Worm (Caenorhabditis elegans): ENCODE results near the gene B0281.4.
A peak's percentile ranks its signal among the peaks of the same experiment; 100 is the strongest.

Gene B0281.4

DNA sequence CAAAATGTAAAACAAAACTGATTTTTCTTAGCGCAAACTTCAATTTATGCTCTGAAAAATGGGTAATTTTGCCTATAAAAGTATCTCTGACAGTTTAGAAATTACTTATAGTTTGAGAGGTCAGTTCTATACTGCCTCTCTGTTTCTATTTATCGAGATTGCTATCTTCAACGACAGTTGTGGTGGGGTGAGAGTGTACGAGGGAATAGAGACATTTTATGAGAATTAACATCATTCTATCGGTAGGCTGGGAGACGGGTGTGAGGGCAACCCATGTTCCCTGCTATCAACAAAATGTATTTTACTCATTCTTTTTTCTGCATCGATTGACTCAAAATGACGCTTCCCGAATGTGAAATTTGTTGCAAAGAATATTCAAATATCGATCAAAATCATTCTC is 21.5 kb upstream of the B0281.4 start, which contains the start of gene ZK1240.3:
Gene ZK1240.3, plus strand, starts transcription at position 238 of the 400 bp plus-strand sequence.
- TF ChIP-seq lin-39 (tag; optimal IDR thresholded peaks at IDR 0.05) (no peak), fos-1 (tag; optimal IDR thresholded peaks at IDR 0.05) (peak; percentile 87)

DNA sequence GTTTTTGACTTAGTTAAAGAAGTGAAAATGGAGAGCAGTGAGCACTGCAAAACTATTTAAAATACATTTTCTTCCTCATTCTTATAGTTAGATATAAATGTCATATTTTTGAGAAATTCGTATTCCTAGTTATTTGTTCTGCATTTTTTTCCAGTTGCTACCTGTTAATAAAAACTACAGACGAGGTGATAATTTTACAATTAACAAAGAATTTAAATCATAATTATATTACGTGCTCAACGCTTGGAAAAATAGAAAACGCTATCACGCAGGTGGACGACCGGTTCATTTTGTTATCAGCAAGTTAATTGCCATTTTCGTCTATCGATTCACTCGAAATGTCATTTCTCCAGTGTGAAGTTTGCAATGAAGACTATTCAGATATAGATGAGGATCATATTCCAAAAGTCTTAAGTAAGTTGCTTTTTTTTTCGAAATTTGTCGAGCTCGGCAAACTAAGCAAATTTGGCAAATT is 19.3 kb upstream of the B0281.4 start, which contains the start of the genes ZK1240.5 and ZK1240.9:
Gene ZK1240.5, minus strand, starts transcription at position 51 of the 475 bp plus-strand sequence.
Gene ZK1240.9, plus strand, starts transcription at position 307 of the 475 bp plus-strand sequence.
- TF ChIP-seq nhr-6 (tag; optimal IDR thresholded peaks at IDR 0.05): no peak
- peak; percentile 21 for TF ChIP-seq fos-1 (tag; optimal IDR thresholded peaks at IDR 0.05)

DNA sequence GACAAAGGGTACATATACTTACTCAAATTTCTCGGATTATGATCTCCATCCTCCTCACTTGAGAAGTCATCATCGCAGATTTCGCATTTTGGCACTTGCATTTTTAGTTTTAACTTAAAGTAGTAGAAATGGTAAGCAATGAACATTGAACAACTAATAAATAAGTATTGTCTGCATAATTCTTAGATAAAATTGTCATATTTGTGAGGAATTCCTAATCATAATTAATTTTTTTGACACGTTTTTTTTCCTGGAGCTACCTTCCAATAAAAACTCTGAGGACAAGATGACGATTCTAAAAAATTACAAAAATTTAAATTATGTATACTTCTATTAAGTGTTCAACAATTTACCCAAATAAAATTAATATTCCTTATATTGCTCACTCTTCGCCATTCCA is 14.1 kb upstream of the B0281.4 start, which contains the start of the genes trim-21 and B0281.1:
Gene trim-21, minus strand, starts transcription at position 101 of the 400 bp plus-strand sequence.
Gene B0281.1, plus strand, starts transcription at position 321 of the 400 bp plus-strand sequence.
- TF ChIP-seq unc-62 (GFP tag; optimal IDR thresholded peaks at IDR 0.05) (no peak), nhr-237 (tag; optimal IDR thresholded peaks at IDR 0.05) (no peak), ZK546.5 (tag; optimal IDR thresholded peaks at IDR 0.05) (no peak), alr-1 (tag; optimal IDR thresholded peaks at IDR 0.05) (no peak), lin-11 (tag; optimal IDR thresholded peaks at IDR 0.05) (no peak), nhr-129 (tag; optimal IDR thresholded peaks at IDR 0.05) (no peak), F13H6.1 (tag; optimal IDR thresholded peaks at IDR 0.05) (no peak), lsy-2 (tag; optimal IDR thresholded peaks at IDR 0.05) (no peak), ceh-82 (tag; optimal IDR thresholded peaks at IDR 0.05) (no peak), ama-1 (optimal IDR thresholded peaks at IDR 0.05) (no peak), R02D3.7 (tag; optimal IDR thresholded peaks at IDR 0.05) (no peak)

DNA sequence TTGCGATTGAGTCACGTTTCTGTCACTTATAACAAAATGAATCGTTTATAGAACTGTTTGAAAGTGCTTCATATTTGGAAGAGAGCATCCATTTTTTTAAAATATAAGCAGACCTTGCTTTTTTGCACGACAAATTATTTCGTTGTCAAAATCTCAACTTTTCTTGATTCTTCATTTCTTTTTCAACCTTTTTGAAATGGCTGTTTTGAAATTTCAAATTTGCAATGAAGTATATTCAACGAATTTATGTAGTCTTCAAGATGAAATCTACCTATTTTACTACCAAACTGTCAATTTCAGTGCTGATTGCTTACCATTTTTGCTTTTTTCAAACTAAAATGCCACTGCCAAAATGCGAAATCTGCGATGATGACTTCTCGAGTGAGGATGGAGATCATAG is 8.1 kb upstream of the B0281.4 start, which contains the start of gene B0281.3:
Gene B0281.3, plus strand, starts transcription at position 301 of the 400 bp plus-strand sequence.
- TF ChIP-seq nhr-25 (tag; optimal IDR thresholded peaks at IDR 0.05) (no peak), dmd-4 (tag; optimal IDR thresholded peaks at IDR 0.05) (no peak), nhr-6 (tag; optimal IDR thresholded peaks at IDR 0.05) (no peak), elt-1 (tag; optimal IDR thresholded peaks at IDR 0.05) (no peak), unc-62 (GFP tag; optimal IDR thresholded peaks at IDR 0.05) (no peak), fos-1 (tag; optimal IDR thresholded peaks at IDR 0.05) (no peak), unc-39 (tag; optimal IDR thresholded peaks at IDR 0.05) (no peak), nhr-10 (tag; optimal IDR thresholded peaks at IDR 0.05) (no peak), Y55F3AM.14 (GFP tag; optimal IDR thresholded peaks at IDR 0.05) (no peak), lin-13 (GFP tag; optimal IDR thresholded peaks at IDR 0.05) (no peak), lin-39 (tag; optimal IDR thresholded peaks at IDR 0.05) (no peak), mdl-1 (tag; optimal IDR thresholded peaks at IDR 0.05) (no peak), sem-4 (tag; optimal IDR thresholded peaks at IDR 0.05) (no peak), alr-1 (tag; optimal IDR thresholded peaks at IDR 0.05) (no peak), sma-9 (GFP tag; optimal IDR thresholded peaks at IDR 0.05) (no peak), sma-9 (tag; optimal IDR thresholded peaks at IDR 0.05) (no peak), F13H6.1 (tag; optimal IDR thresholded peaks at IDR 0.05) (no peak)

DNA sequence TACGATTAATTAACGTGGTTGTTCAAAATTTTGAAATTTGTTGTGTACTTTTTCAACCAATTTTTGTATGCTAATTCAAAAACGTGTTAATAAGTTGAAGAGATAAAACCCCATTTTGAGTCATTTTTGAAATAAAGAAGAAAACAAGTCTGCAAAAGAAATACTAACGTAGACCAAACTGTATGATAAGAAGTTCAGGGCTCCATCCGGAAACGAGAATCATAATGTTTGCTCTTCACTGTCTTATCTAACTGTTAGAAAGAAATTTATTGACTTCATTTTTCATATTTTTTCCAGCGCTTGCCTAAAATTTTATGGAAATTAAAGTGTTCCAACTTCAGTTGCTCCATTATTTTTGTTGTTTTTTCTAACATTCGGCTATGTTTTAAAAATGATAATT is 6.9 kb upstream of the B0281.4 start:
- no peak for TF ChIP-seq ceh-82 (tag; optimal IDR thresholded peaks at IDR 0.05)
- peak; percentile 62 for TF ChIP-seq fos-1 (tag; optimal IDR thresholded peaks at IDR 0.05)

DNA sequence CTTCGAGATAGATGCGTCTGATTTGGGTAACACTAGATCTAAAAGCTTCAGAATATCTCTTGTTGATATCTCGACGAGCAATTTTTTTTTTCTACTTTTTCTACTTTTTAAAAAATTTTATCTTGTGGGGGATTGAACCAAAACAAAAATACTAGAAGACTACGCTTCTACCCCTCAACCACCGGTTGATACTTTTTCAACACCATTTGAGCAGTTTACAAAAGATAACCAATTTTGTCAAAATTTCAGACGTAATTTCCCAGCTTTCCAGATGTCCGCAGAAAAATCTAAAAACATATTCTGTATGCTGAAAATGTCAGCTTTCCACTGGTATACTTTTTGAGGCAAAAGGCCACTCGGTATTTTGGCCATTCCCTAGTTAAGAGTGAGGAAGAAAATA is 5.9 kb upstream of the B0281.4 start:
- no peak for TF ChIP-seq nhr-6 (tag; optimal IDR thresholded peaks at IDR 0.05)
- no peak for TF ChIP-seq snpc-4 (tag; optimal IDR thresholded peaks at IDR 0.05)
- TF ChIP-seq ztf-11 (tag; optimal IDR thresholded peaks at IDR 0.05): no peak
- no peak for TF ChIP-seq ama-1 (optimal IDR thresholded peaks at IDR 0.05)
- no peak for TF ChIP-seq lin-11 (tag; optimal IDR thresholded peaks at IDR 0.05)
- no peak for TF ChIP-seq fos-1 (tag; optimal IDR thresholded peaks at IDR 0.05)
- TF ChIP-seq mab-5 (tag; optimal IDR thresholded peaks at IDR 0.05): no peak
- TF ChIP-seq nhr-12 (tag; optimal IDR thresholded peaks at IDR 0.05): no peak
- no peak for TF ChIP-seq F13H6.1 (tag; optimal IDR thresholded peaks at IDR 0.05)
- TF ChIP-seq lin-39 (tag; optimal IDR thresholded peaks at IDR 0.05): no peak
- TF ChIP-seq sem-4 (tag; optimal IDR thresholded peaks at IDR 0.05): no peak
- TF ChIP-seq alr-1 (tag; optimal IDR thresholded peaks at IDR 0.05): no peak
- no peak for TF ChIP-seq C34F6.9 (tag; optimal IDR thresholded peaks at IDR 0.05)
- TF ChIP-seq blmp-1 (tag; optimal IDR thresholded peaks at IDR 0.05; ENCODE audit: insufficient read depth): no peak
- no peak for TF ChIP-seq mdl-1 (tag; optimal IDR thresholded peaks at IDR 0.05)
- no peak for TF ChIP-seq Y55F3AM.14 (GFP tag; optimal IDR thresholded peaks at IDR 0.05)
- no peak for TF ChIP-seq egl-27 (tag; optimal IDR thresholded peaks at IDR 0.05)
- TF ChIP-seq ztf-1 (GFP tag; conservative IDR thresholded peaks at IDR 0.05): no peak
- no peak for TF ChIP-seq ceh-82 (tag; optimal IDR thresholded peaks at IDR 0.05)
- TF ChIP-seq nhr-237 (tag; optimal IDR thresholded peaks at IDR 0.05): no peak

Data from whole organism, L2 larva.